1 fruit fly cellular context compared by ENCODE assay signal in genomic region chr3R:21017464-21018080, dm6.
A peak's percentile ranks its signal among the peaks of the same experiment; 100 is the strongest.
TF ChIP-seq lines count a peak whose summit lies in the region.

Gene Rlip, plus strand, starts transcription at chr3R:21017684.

TF ChIP-seq in whole organism, embryonic, 481 proteins besides CTCF, POLR2A, EP300 and RAD21 (continued from another document and continues in another):
- peak; percentile 37 for TF ChIP-seq Fer3 (tag; optimal IDR thresholded peaks at IDR 0.05; lab: Kevin White, UChicago)
- TF ChIP-seq fd64A (GFP tag; optimal IDR thresholded peaks at IDR 0.05; lab: Kevin White, UChicago): no peak
- TF ChIP-seq Poxn (GFP tag; IDR thresholded peaks at IDR 0.05; lab: Robert Waterston, UW): no peak
- TF ChIP-seq Dek (tag; optimal IDR thresholded peaks at IDR 0.05; lab: Kevin White, UChicago): peak; percentile 14
- TF ChIP-seq wek (GFP tag; optimal IDR thresholded peaks at IDR 0.05; lab: Kevin White, UChicago): no peak
- no peak for TF ChIP-seq CG12299 (tag; optimal IDR thresholded peaks at IDR 0.05; lab: Kevin White, UChicago)
- TF ChIP-seq sd (tag; optimal IDR thresholded peaks at IDR 0.05; lab: Kevin White, UChicago): no peak
- TF ChIP-seq dan (GFP tag; IDR thresholded peaks at IDR 0.05; lab: Robert Waterston, UW): no peak
- peak; percentile 98 for TF ChIP-seq Ets65A (GFP tag; lab: Kevin White, UChicago)
- TF ChIP-seq Gug (GFP tag; IDR thresholded peaks at IDR 0.05; lab: Robert Waterston, UW): peak; percentile 55; the same call in 2 of the 4 replicates
- TF ChIP-seq HmgD (GFP tag; optimal IDR thresholded peaks at IDR 0.05; lab: Kevin White, UChicago): peak; percentile 38
- no peak for TF ChIP-seq Mes4 (GFP tag; optimal IDR thresholded peaks at IDR 0.05; lab: Kevin White, UChicago)
- peak; percentile 66 for TF ChIP-seq knrl (GFP tag; IDR thresholded peaks at IDR 0.05; lab: Robert Waterston, UW; ENCODE audit: partially characterized antibody)
- no peak for TF ChIP-seq al (GFP tag; IDR thresholded peaks at IDR 0.05; lab: Robert Waterston, UW)
- TF ChIP-seq CG10654 (GFP tag; optimal IDR thresholded peaks at IDR 0.05; lab: Kevin White, UChicago): peak; percentile 31
- peak; percentile 56 for TF ChIP-seq sug (tag; optimal IDR thresholded peaks at IDR 0.05; lab: Kevin White, UChicago)
- no peak for TF ChIP-seq Ada2b (GFP tag; IDR thresholded peaks at IDR 0.05; lab: Robert Waterston, UW)
- no peak for TF ChIP-seq CG12071 (GFP tag; optimal IDR thresholded peaks at IDR 0.05; lab: Kevin White, UChicago)
- TF ChIP-seq CG14050 (GFP tag; IDR thresholded peaks at IDR 0.05; lab: Robert Waterston, UW): no peak
- TF ChIP-seq trem (tag; optimal IDR thresholded peaks at IDR 0.05; lab: Kevin White, UChicago): peak; percentile 57
- TF ChIP-seq HLHmδ (GFP tag; optimal IDR thresholded peaks at IDR 0.05; lab: Kevin White, UChicago): no peak
- peak; percentile 23 for TF ChIP-seq CG12942 (GFP tag; optimal IDR thresholded peaks at IDR 0.05; lab: Kevin White, UChicago)
- TF ChIP-seq chn (GFP tag; optimal IDR thresholded peaks at IDR 0.05; lab: Kevin White, UChicago): peak; percentile 22
- TF ChIP-seq Doc3 (GFP tag; IDR thresholded peaks at IDR 0.05; lab: Robert Waterston, UW; ENCODE audit: partially characterized antibody): no peak
- TF ChIP-seq br (optimal IDR thresholded peaks at IDR 0.05; lab: Kevin White, UChicago): no peak
- no peak for TF ChIP-seq CG1024 (GFP tag; IDR thresholded peaks at IDR 0.05; lab: Robert Waterston, UW)
- no peak for TF ChIP-seq CG12391 (tag; optimal IDR thresholded peaks at IDR 0.05; lab: Kevin White, UChicago)
- peak; percentile 38 for TF ChIP-seq Aef1 (GFP tag; IDR thresholded peaks at IDR 0.05; lab: Robert Waterston, UW)
- peak; percentile 79 for TF ChIP-seq slbo (GFP tag; IDR thresholded peaks at IDR 0.05; lab: Robert Waterston, UW)
- TF ChIP-seq CG11695 (GFP tag; IDR thresholded peaks at IDR 0.05; lab: Robert Waterston, UW): no peak
- TF ChIP-seq CG12769 (tag; optimal IDR thresholded peaks at IDR 0.05; lab: Kevin White, UChicago): peak; percentile 5
- peak; percentile 5 for TF ChIP-seq ems (GFP tag; optimal IDR thresholded peaks at IDR 0.05; lab: Kevin White, UChicago)
- TF ChIP-seq Awh (GFP tag; IDR thresholded peaks at IDR 0.05; lab: Robert Waterston, UW): no peak
- TF ChIP-seq CG12236 (GFP tag; optimal IDR thresholded peaks at IDR 0.05; lab: Kevin White, UChicago): no peak
- no peak for TF ChIP-seq Hand (GFP tag; optimal IDR thresholded peaks at IDR 0.05; lab: Kevin White, UChicago)
- TF ChIP-seq CG13296 (GFP tag; optimal IDR thresholded peaks at IDR 0.05; lab: Kevin White, UChicago): peak; percentile 15
- TF ChIP-seq CG2712 (tag; optimal IDR thresholded peaks at IDR 0.05; lab: Kevin White, UChicago): peak; percentile 46
- no peak for TF ChIP-seq CG32772 (GFP tag; IDR thresholded peaks at IDR 0.05; lab: Robert Waterston, UW)
- TF ChIP-seq CG15073 (GFP tag; optimal IDR thresholded peaks at IDR 0.05; lab: Kevin White, UChicago): no peak
- no peak for TF ChIP-seq pan (optimal IDR thresholded peaks at IDR 0.05; lab: Kevin White, UChicago)
- no peak for TF ChIP-seq pan (GFP tag; optimal IDR thresholded peaks at IDR 0.05 in 1 of 2, IDR thresholded peaks at IDR 0.05 in 1 of 2)
- TF ChIP-seq CG12659 (GFP tag; optimal IDR thresholded peaks at IDR 0.05; lab: Kevin White, UChicago): peak; percentile 55
- no peak for TF ChIP-seq Dfd (GFP tag; optimal IDR thresholded peaks at IDR 0.05; lab: Kevin White, UChicago)
- TF ChIP-seq CG11723 (GFP tag; optimal IDR thresholded peaks at IDR 0.05; lab: Kevin White, UChicago): no peak
- TF ChIP-seq CkIIα-i1 (GFP tag; IDR thresholded peaks at IDR 0.05; lab: Robert Waterston, UW): no peak
- no peak for TF ChIP-seq bigmax (GFP tag; optimal IDR thresholded peaks at IDR 0.05; lab: Kevin White, UChicago)
- no peak for TF ChIP-seq CG8478 (optimal IDR thresholded peaks at IDR 0.05; lab: Kevin White, UChicago)
- TF ChIP-seq lilli (GFP tag; optimal IDR thresholded peaks at IDR 0.05; lab: Kevin White, UChicago): peak; percentile 31
- TF ChIP-seq emc (GFP tag; optimal IDR thresholded peaks at IDR 0.05; lab: Kevin White, UChicago): no peak
- TF ChIP-seq Scr (GFP tag; IDR thresholded peaks at IDR 0.05; lab: Robert Waterston, UW; ENCODE audit: partially characterized antibody): peak; percentile 62
- TF ChIP-seq Atf3 (GFP tag; optimal IDR thresholded peaks at IDR 0.05; lab: Kevin White, UChicago): peak; percentile 21
- TF ChIP-seq sob (GFP tag; IDR thresholded peaks at IDR 0.05; lab: Robert Waterston, UW): peak; percentile 80
- TF ChIP-seq mld (GFP tag; IDR thresholded peaks at IDR 0.05; lab: Robert Waterston, UW; ENCODE audit: partially characterized antibody): peak; percentile 63; the same call in 1 of the 3 replicates
- TF ChIP-seq Bdp1 (GFP tag; optimal IDR thresholded peaks at IDR 0.05; lab: Kevin White, UChicago): peak; percentile 7
- TF ChIP-seq CG12219 (GFP tag; optimal IDR thresholded peaks at IDR 0.05; lab: Kevin White, UChicago): no peak
- no peak for TF ChIP-seq CG7556 (GFP tag; optimal IDR thresholded peaks at IDR 0.05; lab: Kevin White, UChicago)
- TF ChIP-seq CG6689 (GFP tag; IDR thresholded peaks at IDR 0.05; lab: Robert Waterston, UW): no peak
- TF ChIP-seq Ets97D (GFP tag; optimal IDR thresholded peaks at IDR 0.05; lab: Kevin White, UChicago): peak; percentile 71
- TF ChIP-seq B-H1 (GFP tag; IDR thresholded peaks at IDR 0.05; lab: Robert Waterston, UW): no peak
- no peak for TF ChIP-seq schlank (tag; optimal IDR thresholded peaks at IDR 0.05; lab: Kevin White, UChicago)
- peak; percentile 14 for TF ChIP-seq CG3163 (GFP tag; optimal IDR thresholded peaks at IDR 0.05; lab: Kevin White, UChicago)
- no peak for TF ChIP-seq stc (GFP tag; IDR thresholded peaks at IDR 0.05; lab: Robert Waterston, UW)
- TF ChIP-seq CG17829 (tag; optimal IDR thresholded peaks at IDR 0.05; lab: Kevin White, UChicago): peak; percentile 34
- TF ChIP-seq Xbp1 (GFP tag; optimal IDR thresholded peaks at IDR 0.05; lab: Kevin White, UChicago): peak; percentile 53
- peak; percentile 77 for TF ChIP-seq pzg (GFP tag; optimal IDR thresholded peaks at IDR 0.05; lab: Kevin White, UChicago)
- no peak for TF ChIP-seq jigr1 (GFP tag; IDR thresholded peaks at IDR 0.05; lab: Robert Waterston, UW)
- TF ChIP-seq CG4328 (GFP tag; optimal IDR thresholded peaks at IDR 0.05; lab: Kevin White, UChicago): no peak
- peak; percentile 38; the same call in 2 of the 3 replicates for TF ChIP-seq ase (GFP tag; IDR thresholded peaks at IDR 0.05; lab: Robert Waterston, UW)
- TF ChIP-seq CG10274 (GFP tag; optimal IDR thresholded peaks at IDR 0.05; lab: Kevin White, UChicago): no peak
- no peak for TF ChIP-seq Kr (GFP tag; optimal IDR thresholded peaks at IDR 0.05; lab: Kevin White, UChicago)
- TF ChIP-seq HLH4C (GFP tag; IDR thresholded peaks at IDR 0.05; lab: Robert Waterston, UW; ENCODE audit: partially characterized antibody): peak; percentile 59; the same call in 2 of the 3 replicates
- peak; percentile 46 for TF ChIP-seq pum (GFP tag; optimal IDR thresholded peaks at IDR 0.05; lab: Kevin White, UChicago)
- no peak for TF ChIP-seq Fer2 (tag; optimal IDR thresholded peaks at IDR 0.05; lab: Kevin White, UChicago)
- no peak for TF ChIP-seq bsh (GFP tag; optimal IDR thresholded peaks at IDR 0.05; lab: Kevin White, UChicago)
- TF ChIP-seq bowl (GFP tag; IDR thresholded peaks at IDR 0.05; lab: Robert Waterston, UW): no peak
- no peak for TF ChIP-seq salm (tag; optimal IDR thresholded peaks at IDR 0.05; lab: Kevin White, UChicago)
- TF ChIP-seq Six4 (GFP tag; optimal IDR thresholded peaks at IDR 0.05; lab: Kevin White, UChicago): peak; percentile 12
- peak; percentile 55 for TF ChIP-seq nmo (GFP tag; optimal IDR thresholded peaks at IDR 0.05; lab: Kevin White, UChicago)
- no peak for TF ChIP-seq Max (GFP tag; optimal IDR thresholded peaks at IDR 0.05; lab: Kevin White, UChicago)
- no peak for TF ChIP-seq CG15601 (tag; optimal IDR thresholded peaks at IDR 0.05; lab: Kevin White, UChicago)
- TF ChIP-seq CG2116 (GFP tag; optimal IDR thresholded peaks at IDR 0.05; lab: Kevin White, UChicago): peak; percentile 65
- TF ChIP-seq Sry-δ (GFP tag; optimal IDR thresholded peaks at IDR 0.05; lab: Kevin White, UChicago): peak; percentile 62
- TF ChIP-seq btn (GFP tag; optimal IDR thresholded peaks at IDR 0.05; lab: Kevin White, UChicago): peak; percentile 20
- peak; percentile 3 for TF ChIP-seq ERR (GFP tag; optimal IDR thresholded peaks at IDR 0.05; lab: Kevin White, UChicago)
- TF ChIP-seq CG32532 (GFP tag; IDR thresholded peaks at IDR 0.05; lab: Robert Waterston, UW): peak; percentile 62
- TF ChIP-seq inv (GFP tag; IDR thresholded peaks at IDR 0.05; lab: Robert Waterston, UW; ENCODE audit: partially characterized antibody): peak; percentile 53
- TF ChIP-seq fd102C (GFP tag; optimal IDR thresholded peaks at IDR 0.05; lab: Kevin White, UChicago): no peak
- no peak for TF ChIP-seq nom (GFP tag; optimal IDR thresholded peaks at IDR 0.05; lab: Kevin White, UChicago)
- TF ChIP-seq amos (GFP tag; IDR thresholded peaks at IDR 0.05; lab: Robert Waterston, UW; ENCODE audit: partially characterized antibody): peak; percentile 77
- no peak for TF ChIP-seq tll (GFP tag; optimal IDR thresholded peaks at IDR 0.05; lab: Kevin White, UChicago)
- TF ChIP-seq abd-A (tag; optimal IDR thresholded peaks at IDR 0.05; lab: Kevin White, UChicago): no peak
- no peak for TF ChIP-seq CG11398 (GFP tag; optimal IDR thresholded peaks at IDR 0.05; lab: Kevin White, UChicago)
- no peak for TF ChIP-seq phol (tag; optimal IDR thresholded peaks at IDR 0.05; lab: Kevin White, UChicago)
- no peak for TF ChIP-seq oc (tag; optimal IDR thresholded peaks at IDR 0.05; lab: Kevin White, UChicago)
- peak; percentile 34 for TF ChIP-seq Sox102F (GFP tag; optimal IDR thresholded peaks at IDR 0.05; lab: Kevin White, UChicago)
- TF ChIP-seq CG11560 (tag; IDR thresholded peaks at IDR 0.05; lab: Robert Waterston, UW): peak; percentile 93
- no peak for TF ChIP-seq CG15011 (GFP tag; optimal IDR thresholded peaks at IDR 0.05; lab: Kevin White, UChicago)
- no peak for TF ChIP-seq ara (GFP tag; IDR thresholded peaks at IDR 0.05; lab: Robert Waterston, UW)
- no peak for TF ChIP-seq CG33557 (GFP tag; optimal IDR thresholded peaks at IDR 0.05; lab: Kevin White, UChicago)
- TF ChIP-seq chif (GFP tag; optimal IDR thresholded peaks at IDR 0.05; lab: Kevin White, UChicago): peak in 1 of 2 experiments; percentile 7
- no peak for TF ChIP-seq ewg (GFP tag; optimal IDR thresholded peaks at IDR 0.05; lab: Kevin White, UChicago)
- TF ChIP-seq vfl (GFP tag; optimal IDR thresholded peaks at IDR 0.05; lab: Kevin White, UChicago): no peak
- no peak for TF ChIP-seq grau (tag; optimal IDR thresholded peaks at IDR 0.05; lab: Kevin White, UChicago)
- TF ChIP-seq CG11504 (tag; optimal IDR thresholded peaks at IDR 0.05; lab: Kevin White, UChicago): peak; percentile 62
- TF ChIP-seq ro (GFP tag; IDR thresholded peaks at IDR 0.05; lab: Robert Waterston, UW): no peak; the same call in 1 of the 2 replicates
- no peak for TF ChIP-seq TFAM (GFP tag; optimal IDR thresholded peaks at IDR 0.05; lab: Kevin White, UChicago)
- TF ChIP-seq Adf1 (GFP tag; IDR thresholded peaks at IDR 0.05; lab: Robert Waterston, UW): no peak
- TF ChIP-seq CG10431 (GFP tag; optimal IDR thresholded peaks at IDR 0.05; lab: Kevin White, UChicago): no peak
- TF ChIP-seq unc-4 (GFP tag; IDR thresholded peaks at IDR 0.05; lab: Robert Waterston, UW; ENCODE audit: partially characterized antibody): peak; percentile 49
- TF ChIP-seq Stat92E (GFP tag; optimal IDR thresholded peaks at IDR 0.05; lab: Kevin White, UChicago): no peak
- TF ChIP-seq CHES-1-like (GFP tag; optimal IDR thresholded peaks at IDR 0.05; lab: Kevin White, UChicago): peak; percentile 63
- TF ChIP-seq stwl (tag; optimal IDR thresholded peaks at IDR 0.05; lab: Kevin White, UChicago): peak; percentile 99
- TF ChIP-seq sens (GFP tag; lab: Kevin White, UChicago): peak; percentile 84
- no peak for TF ChIP-seq chm (GFP tag; IDR thresholded peaks at IDR 0.05; lab: Robert Waterston, UW)
- TF ChIP-seq en (GFP tag; optimal IDR thresholded peaks at IDR 0.05; lab: Kevin White, UChicago): no peak
- peak; percentile 29; the same call in 1 of the 2 replicates for TF ChIP-seq klu (GFP tag; IDR thresholded peaks at IDR 0.05; lab: Robert Waterston, UW)
- peak; percentile 95 for TF ChIP-seq Med (GFP tag; lab: Kevin White, UChicago)
- TF ChIP-seq C15 (GFP tag; IDR thresholded peaks at IDR 0.05; lab: Robert Waterston, UW): no peak
- peak; percentile 14 for TF ChIP-seq luna (GFP tag; optimal IDR thresholded peaks at IDR 0.05; lab: Kevin White, UChicago)
- no peak for TF ChIP-seq CG18262 (tag; optimal IDR thresholded peaks at IDR 0.05; lab: Kevin White, UChicago)
- TF ChIP-seq CG4404 (GFP tag; IDR thresholded peaks at IDR 0.05; lab: Robert Waterston, UW): no peak
- no peak for TF ChIP-seq CG6854 (GFP tag; optimal IDR thresholded peaks at IDR 0.05; lab: Kevin White, UChicago)
- TF ChIP-seq gfzf (GFP tag; optimal IDR thresholded peaks at IDR 0.05; lab: Kevin White, UChicago): peak; percentile 24
- peak; percentile 72 for TF ChIP-seq CG13624 (GFP tag; optimal IDR thresholded peaks at IDR 0.05; lab: Kevin White, UChicago)
- peak; percentile 32 for TF ChIP-seq shn (GFP tag; optimal IDR thresholded peaks at IDR 0.05; lab: Kevin White, UChicago)
- TF ChIP-seq CG4617 (GFP tag; optimal IDR thresholded peaks at IDR 0.05; lab: Kevin White, UChicago; ENCODE audit: borderline replicate concordance): peak; percentile 83
- no peak for TF ChIP-seq unpg (GFP tag; optimal IDR thresholded peaks at IDR 0.05; lab: Kevin White, UChicago)
- no peak for TF ChIP-seq cato (GFP tag; optimal IDR thresholded peaks at IDR 0.05; lab: Kevin White, UChicago; ENCODE audit: borderline replicate concordance)
- TF ChIP-seq CG6683 (GFP tag; optimal IDR thresholded peaks at IDR 0.05; lab: Kevin White, UChicago): no peak
- TF ChIP-seq tap (tag; optimal IDR thresholded peaks at IDR 0.05; lab: Kevin White, UChicago): no peak
- TF ChIP-seq CG10366 (GFP tag; IDR thresholded peaks at IDR 0.05; lab: Robert Waterston, UW): no peak; the same call in 1 of the 2 replicates
- peak; percentile 1 for TF ChIP-seq disco-r (GFP tag; optimal IDR thresholded peaks at IDR 0.05; lab: Kevin White, UChicago)
- no peak for TF ChIP-seq CG16815 (GFP tag; optimal IDR thresholded peaks at IDR 0.05; lab: Kevin White, UChicago)
- no peak for TF ChIP-seq CG7928 (GFP tag; optimal IDR thresholded peaks at IDR 0.05; lab: Kevin White, UChicago)
- TF ChIP-seq CG9876 (GFP tag; optimal IDR thresholded peaks at IDR 0.05; lab: Kevin White, UChicago): peak; percentile 11
- peak in 1 of 2 experiments; percentile 53 for TF ChIP-seq crp (GFP tag; optimal IDR thresholded peaks at IDR 0.05; lab: Kevin White, UChicago)
